Fruit fly (Drosophila melanogaster) whole organism: ENCODE measurements around the gene CG6931.

Source experiments
- CG8478 ChIP-seq: fragments of >200 bp; optimal IDR thresholded peaks from 2 replicates; lab custom pipeline; 2018; ENCODE audit warnings: inconsistent platforms
- Dll ChIP-seq: fragments of >200 bp; optimal IDR thresholded peaks from 2 replicates; lab custom pipeline; 2017
- EcR ChIP-seq, 2 experiments: fragments of >200 bp; optimal IDR thresholded peaks; 2 replicates each; lab custom pipeline; 2017; ENCODE audit warnings: missing biosample characterization in 2 of 2, missing genetic modification characterization in 2 of 2, missing genetic modification reagents in 2 of 2
- pan ChIP-seq: fragments of >200 bp; optimal IDR thresholded peaks from 2 replicates; lab custom pipeline; 2017
- psq ChIP-seq: fragments of >200 bp; optimal IDR thresholded peaks from 2 replicates; lab custom pipeline; 2017
- usp ChIP-seq: fragments of >200 bp; optimal IDR thresholded peaks from 2 replicates; lab custom pipeline; 2017; ENCODE audit warnings: missing biosample characterization, missing genetic modification characterization, mixed read lengths

The CG6931 gene

dm6 chr3L:11990436-11990835, at the start of gene CG6931:
CG6931 (plus strand) TSS chr3L:11990736.
- TF ChIP-seq pan (lab: Kevin White, UChicago) (no peak), CG8478 (lab: Kevin White, UChicago) (no peak), EcR (GFP tag; optimal IDR thresholded peaks at IDR 0.05; lab: Kevin White, UChicago) (no peak), Dll (no peak), psq (lab: Kevin White, UChicago) (no peak), usp (no peak)

dm6 chr3L:11941612-11942011, 48.9 kb upstream of the CG6931 start, which contains the start of gene Rpt4R:
Rpt4R (plus strand) TSS chr3L:11941912.
- no peak for TF ChIP-seq psq (lab: Kevin White, UChicago)
- no peak for TF ChIP-seq EcR (GFP tag; optimal IDR thresholded peaks at IDR 0.05; lab: Kevin White, UChicago)
- no peak for TF ChIP-seq Dll
- no peak for TF ChIP-seq pan (lab: Kevin White, UChicago)
- no peak for TF ChIP-seq CG8478 (lab: Kevin White, UChicago)
- TF ChIP-seq usp = no peak

- no peak for TF ChIP-seq pan (lab: Kevin White, UChicago)
- no peak for TF ChIP-seq usp
- TF ChIP-seq CG8478 (lab: Kevin White, UChicago) = no peak
- TF ChIP-seq psq (lab: Kevin White, UChicago) = no peak
- no peak for TF ChIP-seq EcR (GFP tag; optimal IDR thresholded peaks at IDR 0.05; lab: Kevin White, UChicago)
- TF ChIP-seq Dll = no peak
These were observed 45.8 kb upstream of the CG6931 start, which contains the start of gene CG5883 for dm6 chr3L:11944752-11945151. CG5883 (minus strand) TSS chr3L:11944852.

- TF ChIP-seq EcR (GFP tag; optimal IDR thresholded peaks at IDR 0.05; lab: Kevin White, UChicago) (no peak), CG8478 (lab: Kevin White, UChicago) (no peak), psq (lab: Kevin White, UChicago) (no peak), usp (no peak), Dll (no peak), pan (lab: Kevin White, UChicago) (no peak)
These were observed 43.2 kb upstream of the CG6931 start, which contains the start of gene CG7252 for dm6 chr3L:11947357-11947756. CG7252 (plus strand) TSS chr3L:11947675.

DNA sequence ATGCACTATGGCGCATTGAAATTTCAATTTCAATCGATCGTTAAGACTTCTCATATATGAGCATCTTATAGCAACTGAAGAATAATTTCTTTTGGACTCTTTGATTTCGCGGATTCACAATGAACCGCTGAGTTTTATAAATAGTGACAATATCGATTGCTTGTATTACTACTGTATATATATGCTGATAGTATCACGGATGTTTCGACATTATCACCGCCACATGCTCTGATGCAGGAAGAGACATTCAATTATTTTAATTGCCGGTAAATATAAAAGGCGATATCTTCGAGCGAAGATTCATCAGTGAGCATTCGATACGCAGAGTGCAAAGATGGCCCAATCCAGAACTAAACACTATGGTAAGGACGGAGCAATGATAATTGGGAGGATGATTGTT, 41.0 kb upstream of the CG6931 start, which contains the start of gene CG17826:
Gene CG17826 (plus strand): TSS at position 301 of the 400 bp plus-strand sequence.
- no peak for TF ChIP-seq Dll
- no peak for TF ChIP-seq pan (lab: Kevin White, UChicago)
- TF ChIP-seq psq (lab: Kevin White, UChicago) = no peak
- TF ChIP-seq EcR (GFP tag; optimal IDR thresholded peaks at IDR 0.05; lab: Kevin White, UChicago) = no peak
- no peak for TF ChIP-seq CG8478 (lab: Kevin White, UChicago)
- no peak for TF ChIP-seq usp

DNA sequence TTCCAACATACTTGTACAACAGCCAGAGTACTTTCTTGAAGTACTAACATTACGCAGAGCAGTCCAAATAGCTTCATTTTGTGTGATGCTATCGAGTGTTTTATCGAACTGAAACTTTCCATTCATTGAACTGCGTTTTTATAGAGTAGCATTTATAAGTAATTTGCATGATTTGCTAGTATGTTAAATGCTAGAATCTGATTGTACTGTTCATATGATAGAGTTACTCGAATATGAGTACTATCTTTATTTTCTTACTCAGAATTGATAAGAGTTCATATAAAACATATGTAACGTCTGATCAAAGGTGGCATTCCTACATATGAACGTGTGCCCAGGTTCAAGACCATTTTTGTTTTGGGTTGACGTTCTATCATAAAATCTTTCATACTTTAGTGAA, 37.3 kb upstream of the CG6931 start, which contains the start of gene obst-G:
Gene obst-G (minus strand): TSS at position 101 of the 400 bp plus-strand sequence.
- no peak for TF ChIP-seq CG8478 (lab: Kevin White, UChicago)
- TF ChIP-seq psq (lab: Kevin White, UChicago) = no peak
- TF ChIP-seq Dll = no peak
- TF ChIP-seq pan (lab: Kevin White, UChicago) = no peak
- no peak for TF ChIP-seq usp
- TF ChIP-seq EcR (GFP tag; optimal IDR thresholded peaks at IDR 0.05; lab: Kevin White, UChicago) = no peak

DNA sequence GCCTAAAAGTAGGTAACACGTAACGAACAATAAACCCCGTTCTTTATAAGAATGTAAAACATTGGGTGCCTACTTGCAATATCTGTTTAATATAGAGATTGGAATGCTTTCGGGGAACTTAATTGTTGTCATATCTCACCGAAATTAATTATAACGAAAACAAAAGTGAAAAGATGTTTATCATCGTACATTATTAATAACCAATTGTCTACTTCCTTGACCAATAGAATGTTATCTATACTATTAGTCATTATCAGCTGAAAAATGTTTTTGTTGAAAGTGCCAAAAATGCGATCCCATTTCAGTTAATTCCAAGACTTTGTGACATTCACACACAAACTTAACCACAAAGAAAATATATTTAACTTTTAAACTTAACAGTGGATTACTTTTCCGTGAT, 36.8 kb upstream of the CG6931 start, which contains the start of gene CG7248:
Gene CG7248 (plus strand): TSS at position 301 of the 400 bp plus-strand sequence.
- TF ChIP-seq psq (lab: Kevin White, UChicago) (no peak), pan (lab: Kevin White, UChicago) (no peak), EcR (GFP tag; optimal IDR thresholded peaks at IDR 0.05; lab: Kevin White, UChicago) (no peak), usp (no peak), Dll (no peak), CG8478 (lab: Kevin White, UChicago) (no peak)

dm6 chr3L:11957669-11958333, 32.7 kb upstream of the CG6931 start, which contains the start of the genes CG11570 and CG43294:
CG11570 (minus strand) TSS chr3L:11957769.
CG43294 (plus strand) TSS chr3L:11958283.
- TF ChIP-seq psq (lab: Kevin White, UChicago) (no peak), EcR (GFP tag; optimal IDR thresholded peaks at IDR 0.05; lab: Kevin White, UChicago) (no peak), pan (lab: Kevin White, UChicago) (no peak), usp (no peak), CG8478 (lab: Kevin White, UChicago) (no peak), Dll (no peak)

DNA sequence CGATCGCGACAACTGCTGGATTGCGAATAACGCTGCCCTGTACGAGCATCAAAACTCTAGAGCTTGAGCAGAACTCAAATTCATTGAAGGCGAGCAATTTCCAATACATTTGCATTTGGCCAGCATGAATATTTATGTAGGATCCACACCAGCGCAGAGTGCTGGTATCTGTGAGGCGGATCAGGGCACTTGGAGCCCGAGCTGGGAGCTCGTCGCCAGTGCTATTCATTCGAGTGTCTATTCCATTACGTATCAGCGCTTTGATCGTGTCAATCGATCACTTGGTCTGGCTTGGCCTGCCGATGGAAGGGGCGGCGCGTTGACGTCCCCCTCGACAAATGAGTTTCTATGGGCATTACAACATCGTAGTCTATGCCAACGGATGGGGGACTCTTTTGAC, 24.4 kb upstream of the CG6931 start, which contains the start of gene prc:
Gene prc (minus strand): TSS at position 28 of the 400 bp plus-strand sequence.
- no peak for TF ChIP-seq pan (lab: Kevin White, UChicago)
- TF ChIP-seq CG8478 (lab: Kevin White, UChicago) = no peak
- no peak for TF ChIP-seq usp
- no peak for TF ChIP-seq EcR (GFP tag; optimal IDR thresholded peaks at IDR 0.05; lab: Kevin White, UChicago)

DNA sequence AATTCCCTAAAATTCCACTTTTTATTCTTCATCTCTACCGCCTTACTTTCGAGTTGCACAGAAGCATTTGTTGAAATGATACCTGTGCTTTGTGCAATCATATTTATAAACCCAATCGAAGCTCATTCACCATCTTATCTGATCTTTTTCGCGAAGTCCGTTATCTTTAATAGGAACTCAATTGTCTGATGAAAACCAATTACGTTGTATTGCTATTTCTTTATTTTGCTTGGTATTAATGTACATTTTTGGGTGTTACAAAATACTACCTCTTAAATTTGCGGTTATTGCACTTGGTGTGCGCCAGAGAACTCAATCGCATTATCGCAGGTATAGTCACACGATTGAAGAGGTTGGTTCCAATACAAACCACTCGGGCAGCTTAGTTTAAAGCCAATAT, 17.7 kb upstream of the CG6931 start, which contains the start of gene Muc68E:
Gene Muc68E (minus strand): TSS at position 101 of the 400 bp plus-strand sequence.
- TF ChIP-seq pan (lab: Kevin White, UChicago) = no peak
- TF ChIP-seq psq (lab: Kevin White, UChicago) = no peak
- TF ChIP-seq CG8478 (lab: Kevin White, UChicago) = no peak
- TF ChIP-seq EcR (GFP tag; optimal IDR thresholded peaks at IDR 0.05; lab: Kevin White, UChicago) = no peak
- TF ChIP-seq Dll = no peak
- TF ChIP-seq usp = no peak

dm6 chr3L:11973690-11974089, 16.8 kb upstream of the CG6931 start, which contains the start of gene CG42397:
CG42397 (minus strand) TSS chr3L:11973790.
- no peak for TF ChIP-seq Dll
- no peak for TF ChIP-seq psq (lab: Kevin White, UChicago)
- no peak for TF ChIP-seq CG8478 (lab: Kevin White, UChicago)
- TF ChIP-seq pan (lab: Kevin White, UChicago) = no peak
- TF ChIP-seq EcR (GFP tag; optimal IDR thresholded peaks at IDR 0.05; lab: Kevin White, UChicago) = no peak
- TF ChIP-seq usp = no peak

DNA sequence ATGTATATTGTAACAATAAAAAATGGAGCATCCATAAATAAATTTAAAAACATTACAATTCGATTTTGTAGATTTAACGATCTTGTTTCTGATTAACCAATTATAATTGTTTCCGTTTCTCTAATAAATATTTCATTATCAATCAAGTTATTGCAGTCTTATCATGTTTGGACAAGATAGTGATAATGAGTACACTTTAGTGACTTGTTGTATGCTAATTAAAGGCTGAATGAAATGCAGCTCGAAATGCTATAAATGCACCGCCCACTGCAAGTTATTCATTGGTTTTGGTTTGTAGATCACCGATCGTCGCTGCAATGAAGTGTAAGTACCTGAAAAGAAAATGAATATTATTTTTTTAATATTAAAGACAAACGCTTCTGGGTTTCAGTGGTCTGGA, 15.9 kb upstream of the CG6931 start, which contains the start of gene CG14125:
Gene CG14125 (plus strand): TSS at position 301 of the 400 bp plus-strand sequence.
- TF ChIP-seq psq (lab: Kevin White, UChicago) = no peak
- TF ChIP-seq Dll = no peak
- no peak for TF ChIP-seq EcR (GFP tag; optimal IDR thresholded peaks at IDR 0.05; lab: Kevin White, UChicago)
- no peak for TF ChIP-seq CG8478 (lab: Kevin White, UChicago)
- no peak for TF ChIP-seq pan (lab: Kevin White, UChicago)
- TF ChIP-seq usp = no peak
